Worm (Caenorhabditis elegans) whole organism, L4 larva: ENCODE results near the gene R02E4.2.

Source experiments
- ceh-32 ChIP-seq: sonication (generic microtip); optimal IDR thresholded peaks from 2 replicates; lab custom pipeline; 2016; ENCODE audit warnings: mild to moderate bottlenecking, missing genetic modification characterization, missing compliant biosample characterization; ENCODE audit not compliant: poor library complexity
- daf-8 ChIP-seq: fragments of 200-800 bp; sonication (Bioruptor generic); IDR thresholded peaks from 2 replicates; pipeline ENCODE4 v1.3.6; 2022; ENCODE audit warnings: missing genetic modification characterization, missing compliant biosample characterization
- dpl-1 ChIP-seq: fragments of 150-350 bp; optimal IDR thresholded peaks from 2 replicates; lab custom pipeline; 2014; ENCODE audit warnings: missing biosample characterization, missing genetic modification reagents, missing genetic modification characterization
- fos-1 ChIP-seq: fragments of 150-350 bp; optimal IDR thresholded peaks from 2 replicates; lab custom pipeline; 2014; ENCODE audit warnings: missing biosample characterization, missing genetic modification characterization
- madf-5 ChIP-seq, 2 experiments: fragments of 200-800 bp; sonication (Bioruptor generic); IDR thresholded peaks; 2 replicates each; pipeline ENCODE4 v1.3.6; 2022; ENCODE audit warnings: missing compliant biosample characterization in 2 of 2, missing genetic modification characterization in 2 of 2
- mdl-1 ChIP-seq, 2 experiments: fragments of 150-350 bp in 1 of 2; sonication (generic microtip) in 1 of 2; optimal IDR thresholded peaks; 2 replicates each; lab custom pipeline; 2014 to 2017; ENCODE audit warnings: missing biosample characterization in 2 of 2, missing genetic modification characterization in 2 of 2
- mxl-2 ChIP-seq: fragments of 200-800 bp; sonication (Bioruptor generic); conservative IDR thresholded peaks from 2 replicates; pipeline ENCODE4 v1.3.6; 2022; ENCODE audit warnings: missing genetic modification reagents, missing genetic modification characterization, missing compliant biosample characterization
- nhr-11 ChIP-seq: fragments of 150-350 bp; optimal IDR thresholded peaks from 2 replicates; lab custom pipeline; 2014; ENCODE audit warnings: missing biosample characterization, missing genetic modification characterization
- nhr-237 ChIP-seq: sonication (generic microtip); optimal IDR thresholded peaks from 2 replicates; lab custom pipeline; 2017; ENCODE audit warnings: missing biosample characterization, missing genetic modification characterization
- pha-4 ChIP-seq, 2 experiments: fragments of 150-350 bp in 1 of 2; fragments of 200-800 bp in 1 of 2; sonication (Bioruptor generic) in 1 of 2; IDR thresholded peaks in 1 of 2; optimal IDR thresholded peaks in 1 of 2; 2 replicates each; pipeline versions ENCODE4 v1.3.6 to Lab custom; 2014 to 2022; ENCODE audit warnings: missing genetic modification characterization in 2 of 2, missing genetic modification reagents in 2 of 2, missing biosample characterization in 1 of 2, missing compliant biosample characterization in 1 of 2
- pqm-1 ChIP-seq: sonication (generic microtip); optimal IDR thresholded peaks from 2 replicates; lab custom pipeline; 2017; ENCODE audit warnings: missing biosample characterization, missing genetic modification characterization
- sdz-12 ChIP-seq: fragments of 200-800 bp; sonication (Bioruptor generic); optimal IDR thresholded peaks from 2 replicates; lab custom pipeline; 2018; ENCODE audit warnings: mild to moderate bottlenecking, missing genetic modification characterization, missing compliant biosample characterization
- unc-130 ChIP-seq: sonication (generic microtip); optimal IDR thresholded peaks from 2 replicates; lab custom pipeline; 2016; ENCODE audit warnings: missing genetic modification reagents, missing genetic modification characterization, missing compliant biosample characterization
- zfp-2 ChIP-seq: sonication (generic microtip); optimal IDR thresholded peaks from 2 replicates; lab custom pipeline; 2016; ENCODE audit warnings: mild to moderate bottlenecking, missing genetic modification characterization, missing compliant biosample characterization

DNA sequence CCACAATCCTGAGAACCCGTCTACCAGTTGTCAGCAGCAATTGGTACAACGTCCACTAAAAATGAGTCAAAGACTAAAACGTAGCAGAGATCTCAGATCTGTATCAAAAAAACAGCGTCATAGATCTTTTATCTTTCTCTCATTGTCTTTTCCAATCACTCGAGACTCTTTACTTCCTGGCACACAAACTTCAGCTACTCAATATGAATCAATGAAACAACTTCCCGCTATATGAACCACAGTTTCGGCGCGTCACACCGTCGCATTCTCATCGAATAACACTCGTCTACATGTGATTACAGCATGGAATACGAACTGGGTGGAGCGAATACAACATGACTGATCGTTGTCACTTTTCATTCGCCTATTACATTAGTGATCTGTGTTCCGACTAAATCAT, 25.0 kb downstream of the R02E4.2 start:
- TF ChIP-seq unc-130 (no peak), sdz-12 (GFP tag; lab: Kevin White, UChicago) (no peak), nhr-237 (no peak), madf-5 (GFP tag; IDR thresholded peaks at IDR 0.05; lab: Robert Waterston, UW) (no peak), ceh-32 (tag; lab: Kevin White, UChicago) (no peak), mxl-2 (GFP tag; lab: Robert Waterston, UW) (no peak), mdl-1 (tag; optimal IDR thresholded peaks at IDR 0.05; lab: Kevin White, UChicago) (peak in 1 of 2 experiments; percentile 79), fos-1 (tag; lab: Kevin White, UChicago) (no peak), dpl-1 (peak; percentile 38), daf-8 (GFP tag; lab: Robert Waterston, UW) (no peak), pqm-1 (tag; lab: Kevin White, UChicago) (no peak), nhr-11 (tag; lab: Kevin White, UChicago) (peak; percentile 7), zfp-2 (tag; lab: Kevin White, UChicago) (no peak), pha-4 (GFP tag; IDR thresholded peaks at IDR 0.05; lab: Robert Waterston, UW) (no peak), pha-4 (tag; optimal IDR thresholded peaks at IDR 0.05; lab: Kevin White, UChicago) (no peak)
